Fruit fly (Drosophila melanogaster): ENCODE results near the gene EMC2B.

dm6 chr3R:16983001-16983400 is 8.7 kb downstream of the EMC2B start:
- no peak for TF ChIP-seq CG8478 (optimal IDR thresholded peaks at IDR 0.05)
- no peak for TF ChIP-seq usp (GFP tag; optimal IDR thresholded peaks at IDR 0.05)

Measured in whole organism.